Worm (Caenorhabditis elegans) whole organism, young adult: ENCODE measurements around the gene Y53C12A.6.

Experiments used
- F52B5.7 ChIP-seq: sonication (generic microtip); optimal IDR thresholded peaks from 2 replicates; lab custom pipeline; 2016; ENCODE audit warnings: mild to moderate bottlenecking, missing genetic modification characterization, missing compliant biosample characterization
- akir-1 ChIP-seq: fragments of 200-800 bp; sonication (Bioruptor generic); optimal IDR thresholded peaks from 2 replicates; lab custom pipeline; 2018; ENCODE audit warnings: mild to moderate bottlenecking, missing genetic modification characterization, moderate library complexity, missing compliant biosample characterization
- ceh-91 ChIP-seq: fragments of 200-800 bp; sonication (Bioruptor generic); IDR thresholded peaks from 2 replicates; pipeline ENCODE4 v1.3.6; 2022; ENCODE audit warnings: missing genetic modification reagents, missing genetic modification characterization, missing compliant biosample characterization
- ztf-26 ChIP-seq: sonication (generic microtip); optimal IDR thresholded peaks from 2 replicates; lab custom pipeline; 2017; ENCODE audit warnings: missing genetic modification characterization, missing compliant biosample characterization

DNA sequence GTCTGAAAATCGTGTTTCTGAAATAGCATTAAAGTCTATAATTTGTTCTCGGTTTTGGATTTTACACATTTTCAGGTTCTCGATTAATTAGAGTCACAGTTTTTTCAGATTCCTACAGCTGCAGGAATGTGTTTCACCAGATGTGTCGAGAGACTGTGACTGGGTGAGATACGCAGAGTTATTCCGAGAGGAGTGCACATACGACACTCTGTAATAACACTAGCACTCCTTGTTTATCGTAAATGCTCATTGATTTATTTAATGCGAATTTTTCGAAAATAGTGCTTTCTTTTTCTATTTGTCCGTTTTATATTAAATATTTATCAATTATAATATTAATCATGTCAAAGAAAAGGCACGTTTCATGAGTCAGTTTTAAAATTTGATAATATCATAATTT, 50.4 kb downstream of the Y53C12A.6 start, which contains the start of gene ZK1320.11:
- TF ChIP-seq ztf-26 (tag; lab: Kevin White, UChicago) = no peak
- TF ChIP-seq ceh-91 = no peak
- no peak for TF ChIP-seq F52B5.7
- TF ChIP-seq akir-1 (GFP tag; lab: Kevin White, UChicago) = no peak
